Fruit fly (Drosophila melanogaster) whole organism, embryonic: ENCODE results near the gene CG6163.

ENCODE experiments used
- Ada2b ChIP-seq: fragments of 200-800 bp; sonication (Bioruptor generic); IDR thresholded peaks from 2 replicates; pipeline ENCODE4 v1.3.6; 2022; ENCODE audit warnings: missing biosample characterization, missing genetic modification characterization
- CG10147 ChIP-seq: fragments of 200-800 bp; sonication (Bioruptor generic); optimal IDR thresholded peaks from 2 replicates; lab custom pipeline; 2019; ENCODE audit warnings: missing biosample characterization, mild to moderate bottlenecking, missing genetic modification characterization, moderate library complexity
- CG11247 ChIP-seq: fragments of 200-800 bp; sonication (Bioruptor generic); IDR thresholded peaks from 2 replicates; pipeline ENCODE4 v1.3.6; 2022; ENCODE audit warnings: missing biosample characterization, missing genetic modification characterization
- CG1233 ChIP-seq: fragments of 200-800 bp; sonication (Bioruptor generic); optimal IDR thresholded peaks from 4 replicates; lab custom pipeline; 2018; ENCODE audit warnings: missing biosample characterization, mild to moderate bottlenecking, missing genetic modification characterization
- CG13894 ChIP-seq: fragments of 200-800 bp; sonication (Bioruptor generic); optimal IDR thresholded peaks from 3 replicates; lab custom pipeline; 2018; ENCODE audit warnings: missing biosample characterization, mild to moderate bottlenecking, missing genetic modification characterization, moderate library complexity
- CG1529 ChIP-seq: fragments of 200-800 bp; sonication (Bioruptor generic); optimal IDR thresholded peaks from 3 replicates; lab custom pipeline; 2018; ENCODE audit warnings: missing biosample characterization, missing genetic modification characterization
- CG1602 ChIP-seq: fragments of 200-800 bp; sonication (Bioruptor generic); optimal IDR thresholded peaks from 3 replicates; lab custom pipeline; 2016; ENCODE audit warnings: missing biosample characterization, missing genetic modification characterization
- CG18619 ChIP-seq: fragments of 200-800 bp; sonication (Bioruptor generic); optimal IDR thresholded peaks from 3 replicates; lab custom pipeline; 2017; ENCODE audit warnings: missing biosample characterization, mild to moderate bottlenecking, missing genetic modification characterization
- CG18764 ChIP-seq: fragments of 200-800 bp; sonication (Bioruptor generic); optimal IDR thresholded peaks from 3 replicates; lab custom pipeline; 2016; ENCODE audit warnings: missing biosample characterization, missing genetic modification characterization
- CG30403 ChIP-seq: fragments of 200-800 bp; sonication (Bioruptor generic); optimal IDR thresholded peaks from 3 replicates; lab custom pipeline; 2016; ENCODE audit warnings: missing biosample characterization, missing genetic modification characterization
- CG30431 ChIP-seq: fragments of 200-800 bp; sonication (Bioruptor generic); optimal IDR thresholded peaks from 2 replicates; lab custom pipeline; 2017; ENCODE audit warnings: missing biosample characterization, missing genetic modification characterization
- CG31365 ChIP-seq: fragments of 200-800 bp; sonication (Bioruptor generic); optimal IDR thresholded peaks from 2 replicates; lab custom pipeline; 2018; ENCODE audit warnings: missing biosample characterization, mild to moderate bottlenecking, missing genetic modification characterization
- CG3281 ChIP-seq: fragments of 200-800 bp; sonication (Bioruptor generic); optimal IDR thresholded peaks from 3 replicates; lab custom pipeline; 2017; ENCODE audit warnings: missing biosample characterization, mild to moderate bottlenecking, missing genetic modification characterization
- CG42726 ChIP-seq: fragments of 200-800 bp; sonication (Bioruptor generic); IDR thresholded peaks from 2 replicates; pipeline ENCODE4 v1.3.6; 2022; ENCODE audit warnings: missing biosample characterization, missing genetic modification characterization; ENCODE audit not compliant: partially characterized antibody
- CG4404 ChIP-seq: fragments of 200-800 bp; sonication (Bioruptor generic); IDR thresholded peaks from 2 replicates; pipeline ENCODE4 v1.3.6; 2022; ENCODE audit warnings: missing biosample characterization, missing genetic modification characterization
- CG5953 ChIP-seq: fragments of 200-800 bp; sonication (Bioruptor generic); IDR thresholded peaks from 2 replicates; pipeline ENCODE4 v1.3.6; 2022; ENCODE audit warnings: missing biosample characterization, missing genetic modification characterization
- CG6765 ChIP-seq: fragments of 200-800 bp; sonication (Bioruptor generic); optimal IDR thresholded peaks from 3 replicates; lab custom pipeline; 2017; ENCODE audit warnings: missing biosample characterization, mild to moderate bottlenecking, missing genetic modification characterization
- CG7786 ChIP-seq: fragments of 200-800 bp; sonication (Bioruptor generic); optimal IDR thresholded peaks from 2 replicates; lab custom pipeline; 2016; ENCODE audit warnings: missing biosample characterization, missing genetic modification characterization
- CG7963 ChIP-seq: fragments of 200-800 bp; sonication (Bioruptor generic); IDR thresholded peaks from 3 replicates; pipeline ENCODE4 v1.3.6; 2022; ENCODE audit warnings: missing biosample characterization, missing genetic modification characterization; ENCODE audit not compliant: partially characterized antibody
- CG9797 ChIP-seq: fragments of 200-800 bp; sonication (Bioruptor generic); optimal IDR thresholded peaks from 3 replicates; lab custom pipeline; 2018; ENCODE audit warnings: missing biosample characterization, mild to moderate bottlenecking, missing genetic modification characterization
- D19A ChIP-seq: fragments of 200-800 bp; optimal IDR thresholded peaks from 3 replicates; lab custom pipeline; 2019; ENCODE audit warnings: missing biosample characterization, mild to moderate bottlenecking, missing genetic modification characterization, moderate library complexity
- Doc2 ChIP-seq: fragments of 200-800 bp; sonication (Bioruptor generic); IDR thresholded peaks from 2 replicates; pipeline ENCODE4 v1.3.6; 2022; ENCODE audit warnings: missing biosample characterization, missing genetic modification characterization
- Dp ChIP-seq: fragments of 200-800 bp; sonication (Bioruptor generic); optimal IDR thresholded peaks from 2 replicates; lab custom pipeline; 2018; ENCODE audit warnings: missing biosample characterization, mild to moderate bottlenecking, missing genetic modification characterization, moderate library complexity
- ERR ChIP-seq: fragments of 200-800 bp; sonication (Bioruptor generic); optimal IDR thresholded peaks from 2 replicates; lab custom pipeline; 2016; ENCODE audit warnings: missing biosample characterization, missing genetic modification characterization
- Fer2 ChIP-seq: fragments of 200-800 bp; sonication (Bioruptor generic); optimal IDR thresholded peaks from 2 replicates; lab custom pipeline; 2018; ENCODE audit warnings: missing biosample characterization, mild to moderate bottlenecking, missing genetic modification characterization, moderate library complexity
- H2.0 ChIP-seq: fragments of 200-800 bp; sonication (Bioruptor generic); IDR thresholded peaks from 2 replicates; pipeline ENCODE4 v1.3.6; 2022; ENCODE audit warnings: missing biosample characterization, missing genetic modification characterization
- HLH3B ChIP-seq: fragments of 200-800 bp; sonication (Bioruptor generic); IDR thresholded peaks from 2 replicates; pipeline ENCODE4 v1.3.6; 2022; ENCODE audit warnings: missing biosample characterization, missing genetic modification characterization
- HLHmδ ChIP-seq: fragments of 200-800 bp; sonication (Bioruptor generic); optimal IDR thresholded peaks from 2 replicates; lab custom pipeline; 2018; ENCODE audit warnings: missing biosample characterization, mild to moderate bottlenecking, missing genetic modification characterization, moderate library complexity
- Hsf ChIP-seq: fragments of 200-800 bp; sonication (Bioruptor generic); optimal IDR thresholded peaks from 3 replicates; lab custom pipeline; 2016; ENCODE audit warnings: missing biosample characterization, missing genetic modification characterization
- Meics ChIP-seq: fragments of 200-800 bp; sonication (Bioruptor generic); optimal IDR thresholded peaks from 2 replicates; lab custom pipeline; 2017; ENCODE audit warnings: missing biosample characterization, mild to moderate bottlenecking, missing genetic modification characterization
- Ssrp ChIP-seq: fragments of 200-800 bp; sonication (Bioruptor generic); optimal IDR thresholded peaks from 2 replicates; lab custom pipeline; 2018; ENCODE audit warnings: missing biosample characterization, mild to moderate bottlenecking, missing genetic modification characterization, moderate library complexity
- cad ChIP-seq: fragments of >200 bp; optimal IDR thresholded peaks from 2 replicates; lab custom pipeline; 2017; ENCODE audit warnings: missing biosample characterization, missing genetic modification characterization
- chif ChIP-seq, 2 experiments: fragments of 200-800 bp; sonication (Bioruptor generic); optimal IDR thresholded peaks; 3 replicates each; lab custom pipeline; 2016; ENCODE audit warnings: missing biosample characterization in 2 of 2, missing genetic modification characterization in 2 of 2
- danr ChIP-seq: fragments of 200-800 bp; sonication (Bioruptor generic); IDR thresholded peaks from 2 replicates; pipeline ENCODE4 v1.3.6; 2022; ENCODE audit warnings: missing biosample characterization, missing genetic modification characterization
- dysf ChIP-seq: fragments of 200-800 bp; sonication (Bioruptor generic); IDR thresholded peaks from 3 replicates; pipeline ENCODE4 v1.3.6; 2022; ENCODE audit warnings: missing biosample characterization, missing genetic modification characterization
- ewg ChIP-seq: fragments of 200-800 bp; sonication (Bioruptor generic); optimal IDR thresholded peaks from 3 replicates; lab custom pipeline; 2017; ENCODE audit warnings: mild to moderate bottlenecking, missing biosample characterization, missing genetic modification reagents, missing genetic modification characterization
- fd102C ChIP-seq: fragments of 200-800 bp; sonication (Bioruptor generic); optimal IDR thresholded peaks from 2 replicates; lab custom pipeline; 2018; ENCODE audit warnings: missing biosample characterization, mild to moderate bottlenecking, missing genetic modification characterization, moderate library complexity
- grn ChIP-seq: fragments of 200-800 bp; sonication (Bioruptor generic); optimal IDR thresholded peaks from 3 replicates; lab custom pipeline; 2017; ENCODE audit warnings: missing biosample characterization, missing genetic modification characterization
- h ChIP-seq: fragments of >200 bp; optimal IDR thresholded peaks from 2 replicates; lab custom pipeline; 2017
- knrl ChIP-seq: fragments of 200-800 bp; sonication (Bioruptor generic); IDR thresholded peaks from 3 replicates; pipeline ENCODE4 v1.3.6; 2022; ENCODE audit warnings: missing biosample characterization, missing genetic modification characterization; ENCODE audit not compliant: partially characterized antibody
- nerfin-2 ChIP-seq: fragments of 200-800 bp; sonication (Bioruptor generic); IDR thresholded peaks from 2 replicates; pipeline ENCODE4 v1.3.6; 2022; ENCODE audit warnings: missing biosample characterization, missing genetic modification characterization; ENCODE audit not compliant: partially characterized antibody
- scrt ChIP-seq: fragments of 200-800 bp; sonication (Bioruptor generic); optimal IDR thresholded peaks from 2 replicates; lab custom pipeline; 2018; ENCODE audit warnings: missing biosample characterization, mild to moderate bottlenecking, missing genetic modification characterization, moderate library complexity
- sens ChIP-seq: fragments of 200-800 bp; sonication (Bioruptor generic); peaks from one replicate; lab custom pipeline; 2016; ENCODE audit warnings: missing biosample characterization, missing genetic modification characterization
- tgo ChIP-seq: fragments of 200-800 bp; sonication (Bioruptor generic); IDR thresholded peaks from 3 replicates; pipeline ENCODE4 v1.3.6; 2022; ENCODE audit warnings: missing biosample characterization, missing genetic modification characterization
- zfh1 ChIP-seq: fragments of 200-800 bp; sonication (Bioruptor generic); IDR thresholded peaks from 3 replicates; pipeline ENCODE4 v1.3.6; 2022; ENCODE audit warnings: missing biosample characterization, missing genetic modification characterization

The CG6163 gene

DNA sequence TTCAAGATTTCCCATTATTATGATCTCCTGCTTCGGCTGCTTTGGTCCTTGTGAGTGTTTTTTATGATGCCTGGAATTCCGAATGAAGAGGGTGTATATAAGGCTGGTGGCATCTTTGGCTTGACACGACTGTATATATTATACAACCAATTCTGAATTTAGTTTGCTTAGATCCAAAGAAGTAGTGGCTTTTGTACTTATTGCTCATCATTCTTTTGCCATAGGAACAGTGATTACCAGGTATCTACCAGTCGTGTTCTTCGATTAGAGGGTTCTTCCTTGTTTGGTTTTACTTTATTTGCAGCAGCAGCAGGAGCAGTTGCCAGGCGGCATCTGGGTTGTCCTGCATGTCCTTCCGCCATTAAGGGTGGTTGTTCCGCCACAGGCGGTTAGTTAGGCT is 38.9 kb upstream of the CG6163 start (continued):
- TF ChIP-seq dysf (GFP tag; lab: Robert Waterston, UW) (peak; percentile 76), D19A (tag; lab: Kevin White, UChicago) (peak; percentile 58), H2.0 (peak; percentile 54), fd102C (GFP tag; lab: Kevin White, UChicago) (no peak), Meics (GFP tag; lab: Kevin White, UChicago) (peak; percentile 49), chif (GFP tag; optimal IDR thresholded peaks at IDR 0.05; lab: Kevin White, UChicago) (peak in 1 of 2 experiments; percentile 47), zfh1 (GFP tag; lab: Robert Waterston, UW) (no peak; the same call in 2 of the 3 replicates), CG6765 (no peak), CG5953 (GFP tag; lab: Robert Waterston, UW) (no peak; the same call in 1 of the 2 replicates), Dp (no peak), CG30403 (GFP tag; lab: Kevin White, UChicago) (peak; percentile 48), knrl (GFP tag; lab: Robert Waterston, UW) (no peak), cad (GFP tag; lab: Kevin White, UChicago) (no peak), grn (GFP tag; lab: Kevin White, UChicago) (no peak), HLH3B (GFP tag; lab: Robert Waterston, UW) (peak; percentile 57), CG9797 (GFP tag; lab: Kevin White, UChicago) (no peak), CG42726 (GFP tag; lab: Robert Waterston, UW) (no peak), Ada2b (GFP tag; lab: Robert Waterston, UW) (peak; percentile 42; the same call in 1 of the 2 replicates), CG7786 (GFP tag; lab: Kevin White, UChicago) (peak; percentile 24), ERR (GFP tag; lab: Kevin White, UChicago) (peak; percentile 25), CG18764 (peak; percentile 16), CG18619 (GFP tag; lab: Kevin White, UChicago) (peak; percentile 55), tgo (peak; percentile 73), CG1602 (GFP tag; lab: Kevin White, UChicago) (peak; percentile 55), Hsf (GFP tag; lab: Kevin White, UChicago) (peak; percentile 57), Fer2 (tag; lab: Kevin White, UChicago) (no peak), Ssrp (tag; lab: Kevin White, UChicago) (peak; percentile 49), CG7963 (GFP tag; lab: Robert Waterston, UW) (no peak), nerfin-2 (GFP tag; lab: Robert Waterston, UW) (no peak), danr (GFP tag; lab: Robert Waterston, UW) (no peak), CG1233 (GFP tag; lab: Kevin White, UChicago) (no peak), CG3281 (GFP tag; lab: Kevin White, UChicago) (peak; percentile 21), CG4404 (GFP tag; lab: Robert Waterston, UW) (peak; percentile 88), h (lab: Kevin White, UChicago) (no peak), sens (GFP tag; lab: Kevin White, UChicago) (peak; percentile 90), CG1529 (no peak), CG31365 (no peak), scrt (GFP tag; lab: Kevin White, UChicago) (peak; percentile 35), ewg (GFP tag; lab: Kevin White, UChicago) (peak; percentile 39), CG11247 (GFP tag; lab: Robert Waterston, UW) (0 out of 2 replicates have a peak, but pooled peaks have one; percentile 9), HLHmδ (GFP tag; lab: Kevin White, UChicago) (no peak), CG30431 (GFP tag; lab: Kevin White, UChicago) (peak; percentile 21), CG10147 (GFP tag; lab: Kevin White, UChicago) (peak; percentile 6), Doc2 (GFP tag; lab: Robert Waterston, UW) (no peak), CG13894 (tag; lab: Kevin White, UChicago) (no peak)
